Worm (Caenorhabditis elegans) whole organism, young adult: Measurements from ENCODE around the gene bath-23.

Experiments used
- B0019.2 ChIP-seq: fragments of 200-800 bp; sonication (Bioruptor generic); conservative IDR thresholded peaks from 2 replicates; pipeline ENCODE4 v1.3.6; 2022; ENCODE audit warnings: missing genetic modification reagents, missing genetic modification characterization, missing compliant biosample characterization
- B0261.1 ChIP-seq: sonication (generic microtip); optimal IDR thresholded peaks from 2 replicates; lab custom pipeline; 2016; ENCODE audit warnings: mild to moderate bottlenecking, missing genetic modification characterization, moderate library complexity, missing compliant biosample characterization
- D2030.7 ChIP-seq: fragments of 200-800 bp; sonication (Bioruptor generic); IDR thresholded peaks from 2 replicates; pipeline ENCODE4 v1.3.6; 2022; ENCODE audit warnings: missing genetic modification reagents, missing genetic modification characterization, missing compliant biosample characterization
- F37B4.10 ChIP-seq: fragments of 200-800 bp; sonication (Bioruptor generic); IDR thresholded peaks from 2 replicates; pipeline ENCODE4 v1.3.6; 2022; ENCODE audit warnings: missing genetic modification characterization, missing compliant biosample characterization
- K11D2.4 ChIP-seq: fragments of 200-800 bp; sonication (Bioruptor generic); IDR thresholded peaks from 2 replicates; pipeline ENCODE4 v1.3.6; 2022; ENCODE audit warnings: missing genetic modification reagents, missing genetic modification characterization, missing compliant biosample characterization
- Y53F4B.3 ChIP-seq: fragments of 200-800 bp; sonication (Bioruptor generic); IDR thresholded peaks from 2 replicates; pipeline ENCODE4 v1.3.6; 2022; ENCODE audit warnings: missing genetic modification reagents, missing genetic modification characterization, missing compliant biosample characterization
- Y56A3A.18 ChIP-seq: fragments of 200-800 bp; sonication (Bioruptor generic); IDR thresholded peaks from 2 replicates; pipeline ENCODE4 v1.3.6; 2022; ENCODE audit warnings: missing genetic modification reagents, missing genetic modification characterization, missing compliant biosample characterization
- attf-3 ChIP-seq: fragments of 200-800 bp; sonication (Bioruptor generic); conservative IDR thresholded peaks from 2 replicates; pipeline ENCODE4 v1.3.6; 2022; ENCODE audit warnings: missing genetic modification reagents, missing genetic modification characterization, missing compliant biosample characterization
- attf-5 ChIP-seq: fragments of 200-800 bp; sonication (Bioruptor generic); optimal IDR thresholded peaks from 2 replicates; lab custom pipeline; 2018; ENCODE audit warnings: mild to moderate bottlenecking, missing genetic modification characterization, missing compliant biosample characterization
- bed-2 ChIP-seq: fragments of 200-800 bp; sonication (Bioruptor generic); IDR thresholded peaks from 2 replicates; pipeline ENCODE4 v1.3.6; 2022; ENCODE audit warnings: missing genetic modification reagents, missing genetic modification characterization, missing compliant biosample characterization
- cebp-1 ChIP-seq, 2 experiments: fragments of 200-800 bp in 1 of 2; sonication (Bioruptor generic) in 1 of 2; sonication (generic microtip) in 1 of 2; IDR thresholded peaks in 1 of 2; optimal IDR thresholded peaks in 1 of 2; 2 replicates each; pipeline versions ENCODE4 v1.3.6 to Lab custom; 2017 to 2022; ENCODE audit warnings: missing compliant biosample characterization in 2 of 2, missing genetic modification characterization in 2 of 2, mild to moderate bottlenecking in 1 of 2, missing genetic modification reagents in 1 of 2, moderate library complexity in 1 of 2
- cebp-2 ChIP-seq: fragments of 200-800 bp; sonication (Bioruptor generic); IDR thresholded peaks from 2 replicates; pipeline ENCODE4 v1.3.6; 2022; ENCODE audit warnings: missing genetic modification characterization, missing compliant biosample characterization
- ceh-27 ChIP-seq: fragments of 200-800 bp; sonication (Bioruptor generic); optimal IDR thresholded peaks from 2 replicates; lab custom pipeline; 2018; ENCODE audit warnings: mild to moderate bottlenecking, missing genetic modification characterization, moderate library complexity, missing compliant biosample characterization
- ceh-79 ChIP-seq: sonication (generic microtip); optimal IDR thresholded peaks from 2 replicates; lab custom pipeline; 2017; ENCODE audit warnings: mild to moderate bottlenecking, missing genetic modification characterization, missing compliant biosample characterization
- ceh-91 ChIP-seq: fragments of 200-800 bp; sonication (Bioruptor generic); IDR thresholded peaks from 2 replicates; pipeline ENCODE4 v1.3.6; 2022; ENCODE audit warnings: missing genetic modification reagents, missing genetic modification characterization, missing compliant biosample characterization
- dpl-1 ChIP-seq: fragments of 150-350 bp; optimal IDR thresholded peaks from 2 replicates; lab custom pipeline; 2014; ENCODE audit warnings: missing biosample characterization, missing genetic modification reagents, missing genetic modification characterization
- ekl-4 ChIP-seq: fragments of 200-800 bp; sonication (Bioruptor generic); IDR thresholded peaks from 2 replicates; pipeline ENCODE4 v1.3.6; 2022; ENCODE audit warnings: missing genetic modification reagents, missing genetic modification characterization, missing compliant biosample characterization
- hlh-12 ChIP-seq: sonication (generic microtip); optimal IDR thresholded peaks from 2 replicates; lab custom pipeline; 2016; ENCODE audit warnings: missing genetic modification characterization, missing compliant biosample characterization
- hmg-20 ChIP-seq: fragments of 200-800 bp; sonication (Bioruptor generic); IDR thresholded peaks from 2 replicates; pipeline ENCODE4 v1.3.6; 2022; ENCODE audit warnings: missing genetic modification reagents, missing genetic modification characterization, missing compliant biosample characterization
- let-526 ChIP-seq: fragments of 200-800 bp; sonication (Bioruptor generic); IDR thresholded peaks from 2 replicates; pipeline ENCODE4 v1.3.6; 2022; ENCODE audit warnings: missing genetic modification reagents, missing genetic modification characterization, missing compliant biosample characterization
- let-607 ChIP-seq, 2 experiments: fragments of 200-800 bp in 1 of 2; sonication (Bioruptor generic) in 1 of 2; sonication (generic microtip) in 1 of 2; optimal IDR thresholded peaks; 2 replicates each; lab custom pipeline; 2016 to 2018; ENCODE audit warnings: mild to moderate bottlenecking in 2 of 2, missing compliant biosample characterization in 2 of 2, missing genetic modification characterization in 2 of 2, moderate library complexity in 2 of 2, missing genotype in 1 of 2
- lsl-1 ChIP-seq: fragments of 200-800 bp; sonication (Bioruptor generic); optimal IDR thresholded peaks from 2 replicates; lab custom pipeline; 2018; ENCODE audit warnings: mild to moderate bottlenecking, missing genetic modification characterization, moderate library complexity, missing compliant biosample characterization
- madf-10 ChIP-seq: sonication (generic microtip); optimal IDR thresholded peaks from 2 replicates; lab custom pipeline; 2016; ENCODE audit warnings: mild to moderate bottlenecking, missing genetic modification characterization, missing compliant biosample characterization
- madf-3 ChIP-seq: fragments of 200-800 bp; sonication (Bioruptor generic); IDR thresholded peaks from 2 replicates; pipeline ENCODE4 v1.3.6; 2022; ENCODE audit warnings: missing genetic modification reagents, missing genetic modification characterization, missing compliant biosample characterization
- nhr-120 ChIP-seq: fragments of 200-800 bp; sonication (Bioruptor generic); IDR thresholded peaks from 2 replicates; pipeline ENCODE4 v1.3.6; 2022; ENCODE audit warnings: missing genetic modification characterization, missing compliant biosample characterization
- nhr-179 ChIP-seq: sonication (generic microtip); optimal IDR thresholded peaks from 2 replicates; lab custom pipeline; 2016; ENCODE audit warnings: mild to moderate bottlenecking, missing genetic modification characterization, missing compliant biosample characterization
- nhr-27 ChIP-seq: fragments of 200-800 bp; sonication (Bioruptor generic); optimal IDR thresholded peaks from 2 replicates; lab custom pipeline; 2018; ENCODE audit warnings: mild to moderate bottlenecking, missing genetic modification characterization, moderate library complexity, missing compliant biosample characterization
- nhr-80 ChIP-seq: sonication (generic microtip); optimal IDR thresholded peaks from 2 replicates; lab custom pipeline; 2016; ENCODE audit warnings: missing genetic modification characterization, missing compliant biosample characterization
- nhr-90 ChIP-seq: sonication (generic microtip); optimal IDR thresholded peaks from 2 replicates; lab custom pipeline; 2016; ENCODE audit warnings: missing genotype, mild to moderate bottlenecking, missing genetic modification characterization, missing compliant biosample characterization
- pbrm-1 ChIP-seq: fragments of 200-800 bp; sonication (Bioruptor generic); IDR thresholded peaks from 2 replicates; pipeline ENCODE4 v1.3.6; 2022; ENCODE audit warnings: missing genetic modification reagents, missing genetic modification characterization, missing compliant biosample characterization
- rcor-1 ChIP-seq: fragments of 200-800 bp; sonication (Bioruptor generic); IDR thresholded peaks from 2 replicates; pipeline ENCODE4 v1.3.6; 2022; ENCODE audit warnings: missing genetic modification reagents, missing genetic modification characterization, missing compliant biosample characterization
- repo-1 ChIP-seq: sonication (generic microtip); optimal IDR thresholded peaks from 2 replicates; lab custom pipeline; 2017; ENCODE audit warnings: mild to moderate bottlenecking, missing genetic modification characterization, missing compliant biosample characterization
- sea-2 ChIP-seq: fragments of 200-800 bp; sonication (Bioruptor generic); IDR thresholded peaks from 2 replicates; pipeline ENCODE4 v1.3.6; 2022; ENCODE audit warnings: missing genetic modification characterization, missing compliant biosample characterization
- snpc-1.3 ChIP-seq: sonication (generic microtip); optimal IDR thresholded peaks from 2 replicates; lab custom pipeline; 2017; ENCODE audit warnings: missing genetic modification characterization, mild to moderate bottlenecking, missing compliant biosample characterization, antibody characterized with exemption, moderate library complexity, missing genotype, missing genetic modification reagents; ENCODE audit not compliant: insufficient read depth
- snpc-3.4 ChIP-seq: sonication (generic microtip); optimal IDR thresholded peaks from 2 replicates; lab custom pipeline; 2017; ENCODE audit warnings: missing genetic modification characterization, mild to moderate bottlenecking, missing compliant biosample characterization, antibody characterized with exemption, moderate library complexity, missing genotype, missing genetic modification reagents
- sptf-2 ChIP-seq: fragments of 200-800 bp; sonication (Bioruptor generic); optimal IDR thresholded peaks from 2 replicates; lab custom pipeline; 2018; ENCODE audit warnings: mild to moderate bottlenecking, missing genetic modification characterization, missing compliant biosample characterization
- unc-62 ChIP-seq: fragments of 150-350 bp; optimal IDR thresholded peaks from 2 replicates; lab custom pipeline; 2014; ENCODE audit warnings: missing biosample characterization, missing genetic modification reagents, missing genetic modification characterization
- zfh-2 ChIP-seq: fragments of 200-800 bp; sonication (Bioruptor generic); conservative IDR thresholded peaks from 2 replicates; pipeline ENCODE4 v1.3.6; 2022; ENCODE audit warnings: missing genetic modification reagents, missing genetic modification characterization, missing compliant biosample characterization
- ztf-26 ChIP-seq: sonication (generic microtip); optimal IDR thresholded peaks from 2 replicates; lab custom pipeline; 2017; ENCODE audit warnings: missing genetic modification characterization, missing compliant biosample characterization
- ztf-6 ChIP-seq: fragments of 200-800 bp; sonication (Bioruptor generic); IDR thresholded peaks from 2 replicates; pipeline ENCODE4 v1.3.6; 2022; ENCODE audit warnings: missing genetic modification reagents, missing genetic modification characterization, missing compliant biosample characterization

bath-23 gene

DNA sequence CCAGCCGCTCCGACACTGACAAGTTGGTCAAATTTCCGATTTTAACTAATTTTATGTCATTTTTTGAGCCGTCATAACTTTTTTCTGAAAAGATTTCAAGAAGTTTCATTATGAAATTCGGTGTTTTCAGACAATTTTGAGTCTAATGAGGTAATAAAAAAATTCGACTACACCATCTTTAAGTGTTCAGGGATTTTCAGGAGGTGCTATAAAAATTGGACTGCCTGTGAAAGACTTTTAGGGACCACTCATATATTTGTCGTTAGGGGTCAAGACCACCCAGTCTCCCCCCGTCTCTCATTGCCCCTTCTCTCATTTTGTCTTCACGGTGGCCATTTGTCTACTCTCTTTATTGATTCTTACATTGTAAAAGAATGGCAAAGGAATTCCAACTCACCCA is 3.7 kb downstream of the bath-23 start, which contains the start of gene bath-10:
TSS of gene bath-10 (plus strand) at position 301 of the 400 bp plus-strand sequence.
- TF ChIP-seq ztf-6 (no peak), ceh-91 (no peak), nhr-90 (tag; lab: Kevin White, UChicago) (no peak), cebp-1 (GFP tag; IDR thresholded peaks at IDR 0.05; lab: Robert Waterston, UW) (no peak), cebp-1 (tag; optimal IDR thresholded peaks at IDR 0.05; lab: Kevin White, UChicago) (no peak), ztf-26 (no peak), nhr-120 (GFP tag; lab: Robert Waterston, UW) (no peak), Y53F4B.3 (GFP tag; lab: Robert Waterston, UW) (no peak), F37B4.10 (no peak), repo-1 (tag; lab: Kevin White, UChicago) (no peak), cebp-2 (GFP tag; lab: Robert Waterston, UW) (no peak), attf-3 (GFP tag; lab: Robert Waterston, UW) (no peak)

ce11 chrII:3375302-3375701 is 4.2 kb downstream of the bath-23 start:
- TF ChIP-seq madf-10 (no peak), sea-2 (GFP tag; lab: Robert Waterston, UW) (no peak), B0019.2 (GFP tag; lab: Robert Waterston, UW) (no peak), nhr-179 (tag; lab: Kevin White, UChicago) (no peak), attf-3 (GFP tag; lab: Robert Waterston, UW) (no peak), ekl-4 (GFP tag; lab: Robert Waterston, UW) (no peak), sptf-2 (GFP tag; lab: Kevin White, UChicago) (no peak), B0261.1 (tag; lab: Kevin White, UChicago) (no peak), hmg-20 (GFP tag; lab: Robert Waterston, UW) (no peak), D2030.7 (GFP tag; lab: Robert Waterston, UW) (no peak)

- TF ChIP-seq zfh-2 (GFP tag; lab: Robert Waterston, UW), result no peak
- no peak for TF ChIP-seq attf-5
- no peak for TF ChIP-seq nhr-27 (tag; lab: Kevin White, UChicago)
- no peak for TF ChIP-seq F37B4.10
- TF ChIP-seq ceh-91, result no peak
- no peak for TF ChIP-seq unc-62
- TF ChIP-seq let-607 (tag; optimal IDR thresholded peaks at IDR 0.05; lab: Kevin White, UChicago), result no peak
- TF ChIP-seq ceh-27 (GFP tag; lab: Kevin White, UChicago), result no peak
- TF ChIP-seq ceh-79 (tag; lab: Kevin White, UChicago), result no peak
- TF ChIP-seq, all 124 proteins: peak for 0
These were observed 5.7 kb downstream of the bath-23 start, which contains the start of gene bath-9 for ce11 chrII:3376789-3377188. Gene bath-9 (plus strand): TSS chrII:3377089.

DNA sequence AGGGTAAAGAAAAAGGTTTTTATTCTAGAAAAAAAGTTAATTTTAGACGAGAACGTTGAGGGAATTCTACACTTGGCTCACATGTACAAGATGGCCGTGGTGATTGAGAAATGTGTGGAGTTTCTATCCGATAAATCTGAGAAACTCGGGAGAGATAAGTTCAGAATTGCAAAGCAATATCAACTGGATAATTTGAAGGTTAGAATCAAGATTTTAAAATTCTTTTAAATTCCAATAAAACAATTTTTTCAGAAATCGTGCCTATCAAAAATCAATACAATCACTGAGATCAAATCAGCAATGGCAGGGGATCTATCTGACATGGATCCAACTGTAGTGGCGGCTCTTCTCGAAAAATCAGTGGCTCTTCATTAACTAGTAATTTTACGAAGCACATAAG is 7.2 kb downstream of the bath-23 start, which contains the start of gene Y49F6C.2:
TSS of gene Y49F6C.2 (plus strand) at position 301 of the 400 bp plus-strand sequence.
- TF ChIP-seq rcor-1 (GFP tag; lab: Robert Waterston, UW) (no peak), B0261.1 (tag; lab: Kevin White, UChicago) (no peak), attf-5 (no peak), madf-3 (no peak), Y56A3A.18 (GFP tag; lab: Robert Waterston, UW) (no peak), ceh-27 (GFP tag; lab: Kevin White, UChicago) (no peak)

- no peak for TF ChIP-seq nhr-90 (tag; lab: Kevin White, UChicago)
- no peak for TF ChIP-seq bed-2 (GFP tag; lab: Robert Waterston, UW)
- TF ChIP-seq B0261.1 (tag; lab: Kevin White, UChicago), result no peak
- no peak for TF ChIP-seq snpc-1.3 (tag; lab: Kevin White, UChicago)
- no peak for TF ChIP-seq K11D2.4 (GFP tag; lab: Robert Waterston, UW)
- peak; percentile 1 for TF ChIP-seq dpl-1 (GFP tag; lab: Kevin White, UChicago)
- no peak for TF ChIP-seq pbrm-1
- no peak for TF ChIP-seq F37B4.10
- TF ChIP-seq hlh-12 (tag; lab: Kevin White, UChicago), result no peak
- TF ChIP-seq let-526 (GFP tag; lab: Robert Waterston, UW), result no peak
- no peak for TF ChIP-seq attf-5
- no peak for TF ChIP-seq snpc-3.4
- TF ChIP-seq madf-10, result no peak
- no peak for TF ChIP-seq cebp-2 (GFP tag; lab: Robert Waterston, UW)
- no peak for TF ChIP-seq zfh-2 (GFP tag; lab: Robert Waterston, UW)
- TF ChIP-seq D2030.7 (GFP tag; lab: Robert Waterston, UW), result no peak
- no peak for TF ChIP-seq let-607 (tag; optimal IDR thresholded peaks at IDR 0.05; lab: Kevin White, UChicago)
- TF ChIP-seq nhr-80, result no peak
- no peak for TF ChIP-seq lsl-1 (GFP tag; lab: Kevin White, UChicago)
These were observed 10.4 kb downstream of the bath-23 start, which contains the start of gene T06D4.1 for ce11 chrII:3381510-3381909. Gene T06D4.1 (plus strand): TSS chrII:3381830.
